Worm (Caenorhabditis elegans) whole organism, L4/young adult: ENCODE data around the gene F38B7.2.

ENCODE experiments used
- W03F9.2 ChIP-seq: fragments of 150-350 bp; optimal IDR thresholded peaks from 2 replicates; lab custom pipeline; 2014; ENCODE audit warnings: missing biosample characterization, missing genetic modification characterization
- him-1 ChIP-seq: sonication (generic microtip); optimal IDR thresholded peaks from 2 replicates; lab custom pipeline; 2016; ENCODE audit warnings: missing genotype, missing genetic modification reagents, missing genetic modification characterization, missing compliant biosample characterization

DNA sequence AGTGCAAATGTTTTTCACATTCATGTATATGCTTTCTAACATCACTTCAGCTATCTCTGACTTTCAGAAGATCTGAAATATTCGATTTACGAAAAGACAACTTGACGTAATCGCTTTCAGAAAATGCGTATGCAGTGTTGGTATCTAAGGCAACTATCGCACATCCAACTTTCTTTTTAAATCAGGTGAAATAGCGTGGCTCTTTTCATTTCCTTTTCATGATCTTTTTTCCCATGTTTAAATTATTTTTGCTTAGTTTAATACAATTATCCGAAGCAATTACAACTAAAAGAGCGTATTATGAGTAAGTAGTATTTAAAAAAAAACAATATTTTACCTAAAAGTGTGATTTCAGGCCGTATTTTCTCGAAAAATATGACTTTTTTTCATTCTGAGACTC is 3.0 kb downstream of the F38B7.2 start, which contains the start of gene F38B7.11:
- TF ChIP-seq W03F9.2 (tag; lab: Kevin White, UChicago) (no peak), him-1 (tag; lab: Kevin White, UChicago) (no peak)
